Fruit fly (Drosophila melanogaster): ENCODE data around the gene CG13606.

Gene CG13606

DNA sequence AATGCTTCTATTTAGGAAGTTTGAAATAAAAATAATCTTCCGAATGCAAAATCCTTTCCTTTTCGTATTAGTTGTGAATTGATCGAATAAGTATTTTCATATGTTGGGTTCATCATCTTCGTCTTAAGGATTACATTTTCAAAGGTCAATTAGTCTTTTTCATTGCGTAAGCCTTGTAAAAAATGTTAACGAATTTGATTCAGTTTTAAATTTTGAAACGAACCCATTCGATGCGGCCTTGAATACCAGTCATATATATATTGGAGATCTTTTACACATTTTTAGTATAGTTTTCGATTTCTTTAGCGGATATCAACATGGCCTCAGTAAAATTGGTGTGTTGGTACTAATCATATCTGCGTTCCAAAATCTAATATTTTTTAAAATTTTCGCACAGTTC, 56.2 kb downstream of the CG13606 start, which contains the start of gene Acp95EF:
Gene Acp95EF (plus strand): TSS at position 301 of the 400 bp plus-strand sequence.
- TF ChIP-seq pan (optimal IDR thresholded peaks at IDR 0.05) (no peak), usp (GFP tag; optimal IDR thresholded peaks at IDR 0.05) (no peak), CG8478 (optimal IDR thresholded peaks at IDR 0.05) (no peak), psq (optimal IDR thresholded peaks at IDR 0.05) (no peak), EcR (GFP tag; optimal IDR thresholded peaks at IDR 0.05) (no peak), Dll (optimal IDR thresholded peaks at IDR 0.05) (no peak)

DNA sequence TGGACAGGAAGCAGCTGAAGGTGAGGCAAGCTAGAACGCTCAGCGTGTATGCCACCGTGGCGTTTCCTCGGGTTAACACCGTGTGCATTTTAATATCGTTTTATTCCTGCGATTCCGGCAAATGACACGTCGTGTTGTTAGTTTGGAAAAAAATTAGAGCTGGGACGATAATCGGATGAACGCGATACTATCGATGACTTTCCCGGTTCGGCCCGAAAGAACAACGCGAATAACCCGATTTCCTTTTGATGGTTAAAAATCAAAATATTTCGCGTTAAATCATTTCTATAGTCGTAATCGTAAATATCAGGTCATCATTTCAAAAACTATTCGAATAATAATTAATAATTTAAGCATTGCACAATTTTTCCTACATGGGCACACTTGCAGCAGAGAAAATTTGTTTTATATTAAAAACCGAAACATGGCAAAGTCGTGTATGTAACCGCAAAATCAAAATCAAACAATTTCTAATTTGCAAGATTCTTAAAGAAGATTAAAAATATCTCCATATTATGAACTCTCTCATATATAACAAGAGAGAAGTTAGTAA, 57.5 kb downstream of the CG13606 start, which contains the start of gene Spase22-23:
Gene Spase22-23 (minus strand): TSS at position 166 of the 553 bp plus-strand sequence.
- TF ChIP-seq EcR (GFP tag; optimal IDR thresholded peaks at IDR 0.05) (no peak), psq (optimal IDR thresholded peaks at IDR 0.05) (no peak), usp (GFP tag; optimal IDR thresholded peaks at IDR 0.05) (no peak), CG8478 (optimal IDR thresholded peaks at IDR 0.05) (no peak), pan (optimal IDR thresholded peaks at IDR 0.05) (no peak), Dll (optimal IDR thresholded peaks at IDR 0.05) (no peak)

DNA sequence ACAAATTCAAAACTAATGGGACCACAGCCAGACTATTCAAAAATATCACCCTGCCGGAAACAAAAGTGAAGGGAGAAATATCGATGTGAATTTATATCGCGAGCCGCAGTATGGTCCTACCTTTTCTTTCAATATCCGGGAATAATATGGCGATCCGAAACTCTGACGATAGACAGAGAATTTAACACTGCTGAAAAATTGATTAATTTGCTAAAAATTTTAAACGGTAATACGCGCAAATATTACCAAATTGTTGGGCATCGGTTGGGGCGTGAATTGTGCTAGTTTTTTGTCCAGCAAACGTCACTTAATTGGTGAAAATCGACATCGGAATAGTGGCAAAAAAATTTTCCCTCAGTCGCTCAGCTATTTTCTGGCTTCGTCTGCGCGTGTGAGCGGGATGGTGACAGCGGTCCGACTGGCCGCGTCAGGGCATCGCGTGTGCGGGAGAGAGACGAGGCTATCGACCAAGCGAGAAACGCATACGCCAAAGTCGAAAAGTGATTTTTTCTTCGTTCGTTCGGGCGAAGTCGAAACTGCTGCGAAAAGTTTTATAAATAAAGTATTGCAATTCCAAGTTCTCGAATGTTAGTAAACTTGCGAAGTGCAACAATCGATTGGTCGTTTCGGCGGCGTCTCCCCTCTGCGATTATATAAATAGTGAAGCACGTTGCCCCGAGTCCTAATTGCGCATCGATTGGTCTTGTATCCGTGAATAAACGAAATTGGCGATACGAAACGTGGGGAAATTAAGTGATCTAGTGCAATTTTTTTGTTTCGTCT, 58.2 kb downstream of the CG13606 start, which contains the start of gene mask:
Gene mask (plus strand): TSS at position 140 of the 783 bp plus-strand sequence.
- TF ChIP-seq CG8478 (optimal IDR thresholded peaks at IDR 0.05) (peak; percentile 59), pan (optimal IDR thresholded peaks at IDR 0.05) (no peak)

DNA sequence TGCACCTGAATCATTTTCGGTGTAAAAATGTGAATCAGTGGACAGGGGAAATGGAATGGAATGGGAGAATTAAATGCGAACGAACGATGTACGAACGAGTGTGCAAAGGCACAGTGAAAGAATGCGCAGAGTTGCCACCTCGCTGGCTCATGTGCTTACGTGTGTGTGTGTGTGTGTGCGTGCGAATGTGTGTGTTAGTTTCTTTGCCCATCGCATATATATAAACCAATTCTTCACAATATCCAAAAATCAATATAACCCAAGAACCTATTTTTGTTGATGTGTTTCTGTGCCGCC, 58.7 kb downstream of the CG13606 start:
- TF ChIP-seq psq (optimal IDR thresholded peaks at IDR 0.05), result no peak
- TF ChIP-seq Dll (optimal IDR thresholded peaks at IDR 0.05), result no peak

DNA sequence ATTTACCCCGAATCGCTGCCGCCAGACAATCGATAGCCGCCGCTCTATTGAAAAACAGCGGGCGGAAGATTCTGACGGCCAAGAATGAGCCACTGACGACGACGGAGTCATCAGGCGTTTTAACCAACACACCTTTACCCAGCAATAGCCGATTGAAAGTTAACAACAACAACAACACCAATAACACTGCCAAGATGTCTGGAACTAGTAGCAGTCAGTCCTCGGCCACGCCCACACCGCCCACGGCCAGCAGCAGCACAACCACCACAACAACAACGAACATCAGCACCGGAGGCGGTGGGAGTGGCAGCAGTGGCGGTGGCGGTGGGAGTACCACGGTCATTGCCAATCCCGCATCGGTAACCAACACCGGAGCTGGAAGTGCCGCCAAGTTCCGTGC, 59.5 kb downstream of the CG13606 start:
- TF ChIP-seq Dll (optimal IDR thresholded peaks at IDR 0.05) (no peak), psq (optimal IDR thresholded peaks at IDR 0.05) (no peak), CG8478 (optimal IDR thresholded peaks at IDR 0.05) (no peak), pan (optimal IDR thresholded peaks at IDR 0.05) (no peak), EcR (GFP tag; optimal IDR thresholded peaks at IDR 0.05) (no peak), usp (GFP tag; optimal IDR thresholded peaks at IDR 0.05) (no peak)

Data from whole organism.